Worm (Caenorhabditis elegans): ENCODE data around the gene T22B3.3.

Gene T22B3.3

ce11 chrIV:11692071-11692673 lies 11.4 kb downstream of the T22B3.3 start (continued):
- TF ChIP-seq fos-1 (tag; optimal IDR thresholded peaks at IDR 0.05) (no peak), nhr-19 (GFP tag; conservative IDR thresholded peaks at IDR 0.05) (peak; percentile 65), egl-13 (tag; optimal IDR thresholded peaks at IDR 0.05) (peak; percentile 62), nhr-84 (tag; optimal IDR thresholded peaks at IDR 0.05) (no peak), mef-2 (tag; optimal IDR thresholded peaks at IDR 0.05) (peak; percentile 9), fkh-10 (GFP tag; optimal IDR thresholded peaks at IDR 0.05) (peak; percentile 61), lir-3 (tag; optimal IDR thresholded peaks at IDR 0.05; ENCODE audit: poor library complexity) (peak; percentile 20), elt-2 (tag; optimal IDR thresholded peaks at IDR 0.05) (peak; percentile 85), snu-23 (GFP tag; optimal IDR thresholded peaks at IDR 0.05) (peak; percentile 88), lin-14 (GFP tag; optimal IDR thresholded peaks at IDR 0.05) (peak; percentile 95), vab-15 (tag; optimal IDR thresholded peaks at IDR 0.05) (no peak), lin-35 (GFP tag; optimal IDR thresholded peaks at IDR 0.05) (peak; percentile 57 to 82), unc-30 (tag; optimal IDR thresholded peaks at IDR 0.05) (no peak), unc-62 (GFP tag; optimal IDR thresholded peaks at IDR 0.05) (no peak), nhr-20 (tag; optimal IDR thresholded peaks at IDR 0.05) (peak; percentile 85), lsy-2 (tag; optimal IDR thresholded peaks at IDR 0.05) (peak; percentile 60 to 85), fkh-8 (tag; optimal IDR thresholded peaks at IDR 0.05) (peak; percentile 29), blmp-1 (tag; optimal IDR thresholded peaks at IDR 0.05) (peak; percentile 97), F16B12.6 (tag; optimal IDR thresholded peaks at IDR 0.05) (no peak), snpc-4 (tag; optimal IDR thresholded peaks at IDR 0.05) (peak; percentile 31), ceh-8 (GFP tag; optimal IDR thresholded peaks at IDR 0.05) (no peak), grh-1 (GFP tag; IDR thresholded peaks at IDR 0.05) (no peak), swsn-7 (tag; optimal IDR thresholded peaks at IDR 0.05) (peak; percentile 74), ces-1 (GFP tag; optimal IDR thresholded peaks at IDR 0.05) (peak; percentile 88), efl-1 (optimal IDR thresholded peaks at IDR 0.05) (peak; percentile 63 to 70), efl-1 (GFP tag; optimal IDR thresholded peaks at IDR 0.05 in 1 of 2) (peak; percentile 26 to 70), xbp-1 (tag; optimal IDR thresholded peaks at IDR 0.05) (peak; percentile 64), C16A3.4 (tag; optimal IDR thresholded peaks at IDR 0.05) (peak; percentile 76), pax-3 (tag; optimal IDR thresholded peaks at IDR 0.05) (no peak), dpl-1 (GFP tag; optimal IDR thresholded peaks at IDR 0.05) (peak; percentile 34 to 61 (median 48)), C04F5.9 (tag; optimal IDR thresholded peaks at IDR 0.05) (no peak), ztf-4 (tag; optimal IDR thresholded peaks at IDR 0.05) (peak; percentile 22), nhr-71 (tag; optimal IDR thresholded peaks at IDR 0.05) (peak; percentile 87), jun-1 (tag; optimal IDR thresholded peaks at IDR 0.05) (peak; percentile 42), skn-1 (tag; optimal IDR thresholded peaks at IDR 0.05) (peak; percentile 60), tbx-2 (tag; optimal IDR thresholded peaks at IDR 0.05) (peak; percentile 73), ceh-63 (GFP tag; optimal IDR thresholded peaks at IDR 0.05) (no peak), aha-1 (tag; optimal IDR thresholded peaks at IDR 0.05) (no peak), irx-1 (tag; optimal IDR thresholded peaks at IDR 0.05) (peak; percentile 25), mep-1 (tag; optimal IDR thresholded peaks at IDR 0.05) (peak; percentile 80), lin-13 (GFP tag; optimal IDR thresholded peaks at IDR 0.05) (peak; percentile 71), ceh-82 (tag; optimal IDR thresholded peaks at IDR 0.05) (peak; percentile 35 to 86 (median 66)), ztf-11 (tag; optimal IDR thresholded peaks at IDR 0.05) (no peak), hlh-4 (tag; optimal IDR thresholded peaks at IDR 0.05) (no peak), fkh-4 (tag; optimal IDR thresholded peaks at IDR 0.05; ENCODE audit: borderline replicate concordance) (no peak), lin-39 (tag; optimal IDR thresholded peaks at IDR 0.05) (no peak), nhr-28 (tag; optimal IDR thresholded peaks at IDR 0.05) (no peak), ceh-88 (GFP tag; IDR thresholded peaks at IDR 0.05) (no peak)

Data from whole organism, L1 larva.